Fruit fly (Drosophila melanogaster) whole organism, embryonic: Measurements from ENCODE around the gene CG42577.

Experiments
- CG42726 ChIP-seq: fragments of 200-800 bp; sonication (Bioruptor generic); IDR thresholded peaks from 2 replicates; pipeline ENCODE4 v1.3.6; 2022; ENCODE audit warnings: missing biosample characterization, missing genetic modification characterization; ENCODE audit not compliant: partially characterized antibody
- HLH54F ChIP-seq: fragments of 200-800 bp; sonication (Bioruptor generic); optimal IDR thresholded peaks from 3 replicates; lab custom pipeline; 2016; ENCODE audit warnings: missing biosample characterization, missing genetic modification characterization
- ind ChIP-seq: fragments of 200-800 bp; sonication (Bioruptor generic); optimal IDR thresholded peaks from 3 replicates; lab custom pipeline; 2016; ENCODE audit warnings: missing biosample characterization, missing genetic modification characterization
- ranshi ChIP-seq: fragments of 200-800 bp; sonication (Bioruptor generic); IDR thresholded peaks from 2 replicates; pipeline ENCODE4 v1.3.6; 2022; ENCODE audit warnings: missing biosample characterization, missing genetic modification characterization

DNA sequence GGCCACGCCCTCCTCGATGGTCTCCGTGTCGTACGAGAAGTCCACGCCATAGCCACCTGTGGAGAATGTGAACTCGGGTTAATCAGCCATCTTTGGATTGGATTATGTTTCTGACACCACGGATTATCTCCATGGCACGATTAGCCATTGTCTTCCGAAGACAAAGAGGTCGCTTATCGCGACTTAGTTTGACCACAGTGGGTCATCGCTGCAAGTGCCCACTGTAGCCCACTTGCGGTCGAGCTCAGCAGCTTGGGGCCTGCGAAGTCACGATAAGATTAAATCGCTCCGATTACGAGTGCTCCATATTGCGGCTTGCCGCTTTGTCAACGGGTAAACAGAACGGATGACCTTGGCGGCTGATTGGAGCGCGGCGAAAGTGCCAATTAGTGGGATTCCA lies 3.1 kb upstream of the CG42577 start:
- TF ChIP-seq ranshi (no peak), HLH54F (GFP tag; lab: Kevin White, UChicago) (no peak), CG42726 (no peak), ind (GFP tag; lab: Kevin White, UChicago) (no peak)
